Worm (Caenorhabditis elegans) whole organism, young adult: Measurements from ENCODE around the gene C44B12.9.
"Not testable (repeated sequence)": the region's sequence is repeated elsewhere in the genome, so short reads cannot be mapped to it uniquely, and the experiment has no call there.

Experiments used
- F22D6.2 ChIP-seq: sonication (generic microtip); optimal IDR thresholded peaks from 2 replicates; lab custom pipeline; 2016; ENCODE audit warnings: mild to moderate bottlenecking, missing genetic modification characterization, missing compliant biosample characterization
- F39B2.1 ChIP-seq: fragments of 200-800 bp; sonication (Bioruptor generic); IDR thresholded peaks from 2 replicates; pipeline ENCODE4 v1.3.6; 2022; ENCODE audit warnings: missing genetic modification reagents, missing genetic modification characterization, missing compliant biosample characterization
- ama-1 ChIP-seq, 3 experiments: fragments of 150-350 bp in 1 of 3; sonication (generic microtip) in 2 of 3; optimal IDR thresholded peaks; 2 replicates each; lab custom pipeline; 2014 to 2018; ENCODE audit warnings: missing biosample characterization in 2 of 3, missing genetic modification characterization in 2 of 3, missing genetic modification reagents in 2 of 3
- bed-1 ChIP-seq: fragments of 200-800 bp; sonication (Bioruptor generic); IDR thresholded peaks from 2 replicates; pipeline ENCODE4 v1.3.6; 2022; ENCODE audit warnings: missing genetic modification reagents, missing genetic modification characterization, missing compliant biosample characterization
- bed-2 ChIP-seq: fragments of 200-800 bp; sonication (Bioruptor generic); IDR thresholded peaks from 2 replicates; pipeline ENCODE4 v1.3.6; 2022; ENCODE audit warnings: missing genetic modification reagents, missing genetic modification characterization, missing compliant biosample characterization
- ccch-3 ChIP-seq: fragments of 200-800 bp; sonication (Bioruptor generic); optimal IDR thresholded peaks from 2 replicates; lab custom pipeline; 2018; ENCODE audit warnings: mild to moderate bottlenecking, missing genetic modification characterization, missing compliant biosample characterization
- him-1 ChIP-seq: sonication (generic microtip); optimal IDR thresholded peaks from 2 replicates; lab custom pipeline; 2016; ENCODE audit warnings: missing genotype, missing genetic modification reagents, missing genetic modification characterization, missing compliant biosample characterization
- lag-1 ChIP-seq: fragments of 200-800 bp; sonication (Bioruptor generic); IDR thresholded peaks from 2 replicates; pipeline ENCODE4 v1.3.6; 2022; ENCODE audit warnings: missing genetic modification reagents, missing genetic modification characterization, missing compliant biosample characterization
- let-607 ChIP-seq, 2 experiments: fragments of 200-800 bp in 1 of 2; sonication (Bioruptor generic) in 1 of 2; sonication (generic microtip) in 1 of 2; optimal IDR thresholded peaks; 2 replicates each; lab custom pipeline; 2016 to 2018; ENCODE audit warnings: mild to moderate bottlenecking in 2 of 2, missing compliant biosample characterization in 2 of 2, missing genetic modification characterization in 2 of 2, moderate library complexity in 2 of 2, missing genotype in 1 of 2
- lin-35 ChIP-seq, 3 experiments: fragments of 150-350 bp in 2 of 3; sonication (generic microtip) in 1 of 3; optimal IDR thresholded peaks; 2 replicates each; lab custom pipeline; 2014 to 2018; ENCODE audit warnings: missing biosample characterization in 3 of 3, missing genetic modification characterization in 3 of 3, missing genetic modification reagents in 3 of 3
- madf-6 ChIP-seq: fragments of 200-800 bp; sonication (Bioruptor generic); IDR thresholded peaks from 2 replicates; pipeline ENCODE4 v1.3.6; 2022; ENCODE audit warnings: missing genetic modification reagents, missing genetic modification characterization, missing compliant biosample characterization
- nhr-179 ChIP-seq: sonication (generic microtip); optimal IDR thresholded peaks from 2 replicates; lab custom pipeline; 2016; ENCODE audit warnings: mild to moderate bottlenecking, missing genetic modification characterization, missing compliant biosample characterization
- snpc-1.1 ChIP-seq: sonication (generic microtip); optimal IDR thresholded peaks from 2 replicates; lab custom pipeline; 2017; ENCODE audit warnings: missing genetic modification characterization, mild to moderate bottlenecking, missing compliant biosample characterization, antibody characterized with exemption, moderate library complexity, missing genotype, missing genetic modification reagents; ENCODE audit not compliant: insufficient read depth
- ztf-6 ChIP-seq: fragments of 200-800 bp; sonication (Bioruptor generic); IDR thresholded peaks from 2 replicates; pipeline ENCODE4 v1.3.6; 2022; ENCODE audit warnings: missing genetic modification reagents, missing genetic modification characterization, missing compliant biosample characterization

- not testable (repeated sequence) for TF ChIP-seq let-607 (tag; optimal IDR thresholded peaks at IDR 0.05; lab: Kevin White, UChicago); F39B2.1 (GFP tag; lab: Robert Waterston, UW); ama-1 (optimal IDR thresholded peaks at IDR 0.05; lab: Kevin White, UChicago); ama-1 (GFP tag; optimal IDR thresholded peaks at IDR 0.05; lab: Kevin White, UChicago); snpc-1.1 (tag; lab: Kevin White, UChicago); lin-35 (GFP tag; optimal IDR thresholded peaks at IDR 0.05; lab: Kevin White, UChicago); bed-1; ccch-3 (GFP tag; lab: Kevin White, UChicago); bed-2 (GFP tag; lab: Robert Waterston, UW); ztf-6 (GFP tag; lab: Robert Waterston, UW); madf-6 (GFP tag; lab: Robert Waterston, UW); lag-1 (GFP tag; lab: Robert Waterston, UW); him-1 (tag; lab: Kevin White, UChicago); F22D6.2; nhr-179 (tag; lab: Kevin White, UChicago)
Observed at ce11 chrIV:1061689-1062088, 42.7 kb downstream of the C44B12.9 start.
